1 fruit fly cellular context compared by ENCODE assay signal in genomic region chr3R:18995556-18996272, dm6.
TF ChIP-seq lines count a peak whose summit lies in the region.

No protein-coding gene starts in this region.

TF ChIP-seq in whole organism, embryonic, 481 proteins besides CTCF, POLR2A, EP300 and RAD21 (continued from another document):
- TF ChIP-seq CG12744 (GFP tag; optimal IDR thresholded peaks at IDR 0.05; lab: Kevin White, UChicago) (no peak), CG11085 (GFP tag; IDR thresholded peaks at IDR 0.05; lab: Robert Waterston, UW) (no peak), Gug (GFP tag; IDR thresholded peaks at IDR 0.05; lab: Robert Waterston, UW) (peak; percentile 53; the same call in 2 of the 4 replicates), Max (GFP tag; optimal IDR thresholded peaks at IDR 0.05; lab: Kevin White, UChicago) (peak; percentile 73), GATAe (GFP tag; conservative IDR thresholded peaks at IDR 0.05; lab: Robert Waterston, UW) (no peak), CG10366 (GFP tag; IDR thresholded peaks at IDR 0.05; lab: Robert Waterston, UW) (peak; percentile 80), CG10147 (GFP tag; optimal IDR thresholded peaks at IDR 0.05; lab: Kevin White, UChicago) (peak; percentile 47), lbe (GFP tag; optimal IDR thresholded peaks at IDR 0.05; lab: Kevin White, UChicago) (peak; percentile 72), HLHmδ (GFP tag; optimal IDR thresholded peaks at IDR 0.05; lab: Kevin White, UChicago) (no peak), knrl (GFP tag; IDR thresholded peaks at IDR 0.05; lab: Robert Waterston, UW; ENCODE audit: partially characterized antibody) (no peak), jing (GFP tag; optimal IDR thresholded peaks at IDR 0.05; lab: Kevin White, UChicago) (peak; percentile 61), ken (GFP tag; IDR thresholded peaks at IDR 0.05; lab: Robert Waterston, UW) (peak; percentile 83; the same call in 2 of the 3 replicates), CG6175 (GFP tag; IDR thresholded peaks at IDR 0.05; lab: Robert Waterston, UW) (0 out of 3 replicates have a peak, but pooled peaks have one; percentile 13), unpg (GFP tag; optimal IDR thresholded peaks at IDR 0.05; lab: Kevin White, UChicago) (peak; percentile 85), Jarid2 (GFP tag; optimal IDR thresholded peaks at IDR 0.05; lab: Kevin White, UChicago) (peak; percentile 23), oc (tag; optimal IDR thresholded peaks at IDR 0.05; lab: Kevin White, UChicago) (peak; percentile 83), ase (GFP tag; IDR thresholded peaks at IDR 0.05; lab: Robert Waterston, UW) (peak; percentile 88), CG6689 (GFP tag; IDR thresholded peaks at IDR 0.05; lab: Robert Waterston, UW) (peak; percentile 86), gro (GFP tag; optimal IDR thresholded peaks at IDR 0.05; lab: Kevin White, UChicago) (no peak), sc (optimal IDR thresholded peaks at IDR 0.05; lab: Kevin White, UChicago) (no peak), sc (GFP tag; optimal IDR thresholded peaks at IDR 0.05; lab: Kevin White, UChicago) (peak; percentile 73), unc-4 (GFP tag; IDR thresholded peaks at IDR 0.05; lab: Robert Waterston, UW; ENCODE audit: partially characterized antibody) (no peak), Xbp1 (GFP tag; optimal IDR thresholded peaks at IDR 0.05; lab: Kevin White, UChicago) (peak; percentile 82), CG8388 (GFP tag; optimal IDR thresholded peaks at IDR 0.05; lab: Kevin White, UChicago) (peak; percentile 85), klu (GFP tag; IDR thresholded peaks at IDR 0.05; lab: Robert Waterston, UW) (0 out of 2 replicates have a peak, but pooled peaks have one; percentile 38), Pdp1 (GFP tag; optimal IDR thresholded peaks at IDR 0.05; lab: Kevin White, UChicago) (peak; percentile 44 to 52), CG13894 (tag; optimal IDR thresholded peaks at IDR 0.05; lab: Kevin White, UChicago) (no peak), Bteb2 (GFP tag; optimal IDR thresholded peaks at IDR 0.05; lab: Kevin White, UChicago) (peak; percentile 23), CG17359 (tag; optimal IDR thresholded peaks at IDR 0.05; lab: Kevin White, UChicago) (peak; percentile 90), Xrp1 (GFP tag; IDR thresholded peaks at IDR 0.05; lab: Robert Waterston, UW) (peak; percentile 86), gsb (GFP tag; IDR thresholded peaks at IDR 0.05; lab: Robert Waterston, UW) (no peak), crp (GFP tag; optimal IDR thresholded peaks at IDR 0.05; lab: Kevin White, UChicago) (peak in 1 of 2 experiments; percentile 41), Oaz (GFP tag; IDR thresholded peaks at IDR 0.05; lab: Robert Waterston, UW) (no peak), CG33213 (GFP tag; optimal IDR thresholded peaks at IDR 0.05; lab: Kevin White, UChicago) (no peak), CG6272 (GFP tag; IDR thresholded peaks at IDR 0.05; lab: Robert Waterston, UW) (0 out of 2 replicates have a peak, but pooled peaks have one; percentile 40)
